Worm (Caenorhabditis elegans): ENCODE results near the gene angl-1.
"Not testable (repeated sequence)": the region's sequence is repeated elsewhere in the genome, so short reads cannot be mapped to it uniquely, and the experiment has no call there.

The angl-1 gene

ce11 chrV:2652557-2653133 is at the start of gene angl-1, which contains the start of gene W02H5.8:
Gene angl-1, plus strand, starts transcription at chrV:2653083.
Gene W02H5.8, minus strand, starts transcription at chrV:2652657.
- TF ChIP-seq flt-1 (GFP tag; IDR thresholded peaks at IDR 0.05) = no peak
- no peak for TF ChIP-seq med-1 (GFP tag; optimal IDR thresholded peaks at IDR 0.05; ENCODE audit: insufficient read depth)
- no peak for TF ChIP-seq ref-1 (GFP tag; conservative IDR thresholded peaks at IDR 0.05)
- TF ChIP-seq cog-1 (tag; optimal IDR thresholded peaks at IDR 0.05) = no peak
- TF ChIP-seq T22C8.4 (GFP tag; IDR thresholded peaks at IDR 0.05) = no peak
- TF ChIP-seq tab-1 (GFP tag; IDR thresholded peaks at IDR 0.05) = no peak
- no peak for TF ChIP-seq ztf-29 (GFP tag; IDR thresholded peaks at IDR 0.05)
- TF ChIP-seq klf-2 (GFP tag; conservative IDR thresholded peaks at IDR 0.05) = no peak
- no peak for TF ChIP-seq ztf-23 (GFP tag; IDR thresholded peaks at IDR 0.05)

DNA sequence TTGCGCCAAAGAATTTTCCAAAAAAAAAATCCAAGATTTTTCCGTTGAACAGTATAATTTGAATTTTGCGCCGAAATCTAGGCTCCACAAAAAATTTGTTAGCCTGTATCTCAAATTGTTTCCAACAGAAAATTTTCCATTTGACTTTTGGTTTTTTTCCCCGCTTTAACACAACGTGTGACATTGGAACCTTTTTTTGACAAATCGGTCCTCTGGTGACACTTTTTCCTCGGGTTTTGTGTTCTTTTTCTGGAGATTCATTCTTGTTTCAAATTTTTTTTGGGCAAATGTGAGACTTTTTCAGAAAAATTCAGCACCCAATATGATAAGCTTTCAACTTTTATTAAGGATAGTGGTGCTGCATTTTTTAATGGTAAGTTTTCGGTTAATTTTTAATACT is 44.5 kb upstream of the angl-1 start, which contains the start of gene acr-17:
Gene acr-17, plus strand, starts transcription at position 301 of the 400 bp plus-strand sequence.
- no peak for TF ChIP-seq tab-1 (GFP tag; IDR thresholded peaks at IDR 0.05)
- no peak for TF ChIP-seq ztf-23 (GFP tag; IDR thresholded peaks at IDR 0.05)
- TF ChIP-seq klf-2 (GFP tag; conservative IDR thresholded peaks at IDR 0.05) = no peak
- TF ChIP-seq ztf-29 (GFP tag; IDR thresholded peaks at IDR 0.05) = no peak
- TF ChIP-seq cog-1 (tag; optimal IDR thresholded peaks at IDR 0.05) = no peak
- TF ChIP-seq flt-1 (GFP tag; IDR thresholded peaks at IDR 0.05) = no peak
- no peak for TF ChIP-seq T22C8.4 (GFP tag; IDR thresholded peaks at IDR 0.05)
- TF ChIP-seq ref-1 (GFP tag; conservative IDR thresholded peaks at IDR 0.05) = no peak
- TF ChIP-seq med-1 (GFP tag; optimal IDR thresholded peaks at IDR 0.05; ENCODE audit: insufficient read depth) = no peak

- no peak for TF ChIP-seq flt-1 (GFP tag; IDR thresholded peaks at IDR 0.05)
- TF ChIP-seq med-1 (GFP tag; optimal IDR thresholded peaks at IDR 0.05; ENCODE audit: insufficient read depth) = no peak
- TF ChIP-seq ref-1 (GFP tag; conservative IDR thresholded peaks at IDR 0.05) = no peak
- no peak for TF ChIP-seq cog-1 (tag; optimal IDR thresholded peaks at IDR 0.05)
Observed at ce11 chrV:2614986-2615687, 37.7 kb upstream of the angl-1 start, which contains the start of gene F53E10.1. Gene F53E10.1, plus strand, starts transcription at chrV:2615310.

DNA sequence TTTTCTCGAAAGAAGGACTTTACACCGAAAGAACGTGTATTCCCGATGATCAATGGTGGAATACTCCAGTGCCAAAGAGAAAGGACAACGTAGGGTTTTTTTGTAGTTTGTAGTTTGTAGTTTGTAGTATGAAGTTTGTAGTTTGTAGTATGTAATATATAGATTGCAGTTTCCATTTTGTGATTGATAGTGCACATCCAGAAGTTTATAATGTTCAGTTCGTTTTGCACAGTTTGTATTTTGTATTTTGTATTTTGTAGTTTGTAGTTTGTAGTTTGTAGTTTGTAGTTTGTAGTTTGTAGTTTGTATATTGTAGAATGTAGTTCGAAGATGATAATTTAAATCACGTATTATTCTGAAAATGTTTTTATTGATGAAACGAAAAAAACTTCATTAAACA is 35.4 kb upstream of the angl-1 start:
- TF ChIP-seq cog-1 (tag; optimal IDR thresholded peaks at IDR 0.05) (no peak), flt-1 (GFP tag; IDR thresholded peaks at IDR 0.05) (no peak), ztf-23 (GFP tag; IDR thresholded peaks at IDR 0.05) (no peak), T22C8.4 (GFP tag; IDR thresholded peaks at IDR 0.05) (no peak), tab-1 (GFP tag; IDR thresholded peaks at IDR 0.05) (no peak), ztf-29 (GFP tag; IDR thresholded peaks at IDR 0.05) (no peak), ref-1 (GFP tag; conservative IDR thresholded peaks at IDR 0.05) (no peak), med-1 (GFP tag; optimal IDR thresholded peaks at IDR 0.05; ENCODE audit: insufficient read depth) (no peak), klf-2 (GFP tag; conservative IDR thresholded peaks at IDR 0.05) (no peak)

ce11 chrV:2621879-2622278 is 31.0 kb upstream of the angl-1 start, which contains the start of gene srh-271:
Gene srh-271, minus strand, starts transcription at chrV:2621979.
- no peak for TF ChIP-seq klf-2 (GFP tag; conservative IDR thresholded peaks at IDR 0.05)
- no peak for TF ChIP-seq med-1 (GFP tag; optimal IDR thresholded peaks at IDR 0.05; ENCODE audit: insufficient read depth)
- no peak for TF ChIP-seq tab-1 (GFP tag; IDR thresholded peaks at IDR 0.05)
- TF ChIP-seq ref-1 (GFP tag; conservative IDR thresholded peaks at IDR 0.05) = no peak
- no peak for TF ChIP-seq cog-1 (tag; optimal IDR thresholded peaks at IDR 0.05)
- no peak for TF ChIP-seq ztf-23 (GFP tag; IDR thresholded peaks at IDR 0.05)
- no peak for TF ChIP-seq ztf-29 (GFP tag; IDR thresholded peaks at IDR 0.05)
- TF ChIP-seq flt-1 (GFP tag; IDR thresholded peaks at IDR 0.05) = no peak
- TF ChIP-seq T22C8.4 (GFP tag; IDR thresholded peaks at IDR 0.05) = no peak

DNA sequence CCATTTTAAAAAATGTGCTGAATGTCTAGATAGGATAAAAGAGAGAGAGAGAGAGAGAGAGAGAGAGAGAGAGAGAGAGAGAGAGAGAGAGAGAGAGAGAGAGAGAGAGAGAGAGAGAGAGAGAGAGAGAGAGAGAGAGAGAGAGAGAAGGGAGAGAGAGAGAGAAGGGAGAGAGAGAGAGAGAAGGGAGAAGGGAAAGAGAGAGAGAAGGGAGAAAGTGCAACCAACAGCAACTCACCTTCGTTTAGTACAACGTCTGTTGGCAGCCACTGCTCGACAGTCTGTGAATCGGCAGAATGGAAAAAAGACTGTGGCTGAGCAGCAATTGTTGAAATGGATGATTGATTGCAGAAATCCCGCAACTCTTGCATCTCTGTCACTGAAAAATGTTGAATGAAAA is 29.1 kb upstream of the angl-1 start:
- no peak for TF ChIP-seq klf-2 (GFP tag; conservative IDR thresholded peaks at IDR 0.05)
- TF ChIP-seq cog-1 (tag; optimal IDR thresholded peaks at IDR 0.05) = no peak
- no peak for TF ChIP-seq ztf-29 (GFP tag; IDR thresholded peaks at IDR 0.05)
- TF ChIP-seq ref-1 (GFP tag; conservative IDR thresholded peaks at IDR 0.05) = no peak

ce11 chrV:2625360-2625759 is 27.5 kb upstream of the angl-1 start, which contains the start of gene sknr-1:
Gene sknr-1, minus strand, starts transcription at chrV:2625460.
- TF ChIP-seq ztf-29 (GFP tag; IDR thresholded peaks at IDR 0.05); T22C8.4 (GFP tag; IDR thresholded peaks at IDR 0.05); ref-1 (GFP tag; conservative IDR thresholded peaks at IDR 0.05): not testable (repeated sequence)

DNA sequence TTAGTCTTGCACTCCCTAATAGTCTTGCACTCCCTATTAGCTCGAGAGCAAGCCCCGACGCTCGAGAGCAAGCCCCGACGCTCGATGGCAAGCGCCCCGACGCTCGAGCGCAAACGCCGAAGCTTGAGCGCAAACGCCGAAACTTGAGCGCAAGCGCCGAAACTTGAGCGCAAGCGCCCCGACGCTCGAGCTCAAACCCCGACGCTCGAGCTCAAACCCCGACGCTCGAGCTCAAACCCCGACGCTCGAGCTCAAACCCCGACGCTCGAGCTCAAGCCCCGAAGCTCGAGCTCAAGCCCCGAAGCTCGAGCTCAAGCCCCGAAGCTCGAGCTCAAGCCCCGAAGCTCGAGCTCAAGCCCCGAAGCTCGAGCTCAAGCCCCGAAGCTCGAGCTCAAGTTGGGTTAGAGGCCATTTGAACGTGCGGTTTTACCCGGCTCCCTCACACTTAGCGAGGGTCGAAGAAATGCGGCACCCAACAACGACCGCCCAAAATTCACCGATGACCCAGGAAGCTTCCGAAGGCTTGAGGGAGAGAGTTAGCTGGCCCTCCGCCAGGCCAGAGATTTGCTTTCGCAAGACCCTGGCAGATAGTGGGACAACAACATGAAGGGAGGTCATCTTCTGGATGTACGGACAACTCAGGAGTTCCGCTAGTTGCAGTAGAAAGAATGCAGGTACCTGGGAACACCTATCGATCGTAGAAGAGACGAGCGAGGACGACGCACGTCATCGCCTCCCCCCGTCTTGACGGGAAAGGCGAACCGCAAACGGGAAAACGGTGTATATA is 17.9 kb upstream of the angl-1 start:
- TF ChIP-seq flt-1 (GFP tag; IDR thresholded peaks at IDR 0.05) (0 out of 2 replicates have a peak, but pooled peaks have one; percentile 10), ztf-29 (GFP tag; IDR thresholded peaks at IDR 0.05) (peak; percentile 43; the same call in 1 of the 2 replicates)

DNA sequence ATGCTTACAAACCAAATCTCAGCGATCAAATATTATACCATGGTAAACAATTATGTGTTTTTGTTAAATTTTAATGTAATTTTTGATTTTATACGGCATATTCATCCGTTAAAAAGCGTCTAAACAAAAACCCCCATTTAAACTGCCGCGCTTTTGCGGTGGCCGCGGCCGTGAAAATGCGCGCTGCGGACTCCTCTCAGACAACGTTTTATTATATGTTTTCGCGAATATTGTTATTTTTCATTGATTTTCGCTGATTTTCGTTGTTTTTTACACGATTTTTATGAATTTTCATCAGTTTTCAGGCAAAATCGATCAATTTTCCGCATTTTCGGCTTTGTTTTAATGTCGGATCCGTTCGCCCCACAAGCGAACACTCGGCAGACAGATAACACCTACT is 14.3 kb upstream of the angl-1 start, which contains the start of gene W02H5.19:
Gene W02H5.19, plus strand, starts transcription at position 346 of the 400 bp plus-strand sequence.
- TF ChIP-seq klf-2 (GFP tag; conservative IDR thresholded peaks at IDR 0.05) (no peak), flt-1 (GFP tag; IDR thresholded peaks at IDR 0.05) (peak; percentile 68; the same call in 1 of the 2 replicates), cog-1 (tag; optimal IDR thresholded peaks at IDR 0.05) (peak; percentile 34), ztf-23 (GFP tag; IDR thresholded peaks at IDR 0.05) (peak; percentile 70; the same call in 1 of the 2 replicates), T22C8.4 (GFP tag; IDR thresholded peaks at IDR 0.05) (0 out of 2 replicates have a peak, but pooled peaks have one; percentile 33), ref-1 (GFP tag; conservative IDR thresholded peaks at IDR 0.05) (no peak), ztf-29 (GFP tag; IDR thresholded peaks at IDR 0.05) (peak; percentile 41; the same call in 1 of the 2 replicates)
